Worm (Caenorhabditis elegans): ENCODE results near the gene W07A12.4.

ce11 chrII:9131363-9131762, 14.7 kb upstream of the W07A12.4 start, which contains the start of gene C16D2.1:
- TF ChIP-seq fkh-4 (tag; optimal IDR thresholded peaks at IDR 0.05; ENCODE audit: borderline replicate concordance) (no peak), nhr-237 (tag; optimal IDR thresholded peaks at IDR 0.05) (no peak), snpc-4 (tag; optimal IDR thresholded peaks at IDR 0.05) (no peak), pax-3 (tag; optimal IDR thresholded peaks at IDR 0.05) (no peak), mdl-1 (tag; optimal IDR thresholded peaks at IDR 0.05) (no peak), ets-5 (GFP tag; IDR thresholded peaks at IDR 0.05) (no peak), F16B12.6 (tag; optimal IDR thresholded peaks at IDR 0.05) (no peak), hlh-17 (GFP tag; optimal IDR thresholded peaks at IDR 0.05; ENCODE audit: borderline replicate concordance) (no peak), lin-35 (GFP tag; optimal IDR thresholded peaks at IDR 0.05) (no peak), efl-1 (optimal IDR thresholded peaks at IDR 0.05) (no peak), efl-1 (GFP tag; optimal IDR thresholded peaks at IDR 0.05 in 1 of 2) (no peak), egl-27 (tag; optimal IDR thresholded peaks at IDR 0.05) (no peak), ceh-82 (tag; optimal IDR thresholded peaks at IDR 0.05) (no peak), pag-3 (tag; optimal IDR thresholded peaks at IDR 0.05; ENCODE audit: borderline replicate concordance, insufficient read depth) (no peak)

Measured in whole organism, L1 larva.